Worm (Caenorhabditis elegans) whole organism, L2 larva: Measurements from ENCODE around the gene srlf-29.

Experiments
- F13H6.1 ChIP-seq: sonication (generic microtip); optimal IDR thresholded peaks from 2 replicates; lab custom pipeline; 2016; ENCODE audit warnings: missing genetic modification characterization, missing compliant biosample characterization
- R02D3.7 ChIP-seq: fragments of 150-350 bp; optimal IDR thresholded peaks from 2 replicates; lab custom pipeline; 2014; ENCODE audit warnings: missing biosample characterization, missing genetic modification characterization
- ZK546.5 ChIP-seq: sonication (generic microtip); optimal IDR thresholded peaks from 2 replicates; lab custom pipeline; 2017; ENCODE audit warnings: missing biosample characterization, missing genetic modification characterization
- alr-1 ChIP-seq: fragments of 150-350 bp; optimal IDR thresholded peaks from 2 replicates; lab custom pipeline; 2014; ENCODE audit warnings: missing biosample characterization, missing genetic modification characterization
- aly-2 ChIP-seq: fragments of 150-350 bp; optimal IDR thresholded peaks from 2 replicates; lab custom pipeline; 2014; ENCODE audit warnings: missing biosample characterization, missing genetic modification characterization
- blmp-1 ChIP-seq: sonication (generic microtip); optimal IDR thresholded peaks from 2 replicates; lab custom pipeline; 2017; ENCODE audit warnings: missing genetic modification characterization, mild to moderate bottlenecking, missing compliant biosample characterization, antibody characterized with exemption, moderate library complexity; ENCODE audit not compliant: insufficient read depth
- ceh-16 ChIP-seq: fragments of 150-350 bp; optimal IDR thresholded peaks from 2 replicates; lab custom pipeline; 2014; ENCODE audit warnings: missing biosample characterization, missing genetic modification characterization
- dmd-4 ChIP-seq: sonication (generic microtip); optimal IDR thresholded peaks from 2 replicates; lab custom pipeline; 2017; ENCODE audit warnings: missing biosample characterization, missing genetic modification characterization
- egl-27 ChIP-seq: sonication (generic microtip); optimal IDR thresholded peaks from 3 replicates; lab custom pipeline; 2017; ENCODE audit warnings: missing biosample characterization, missing genetic modification reagents, missing genetic modification characterization
- elt-1 ChIP-seq: fragments of 150-350 bp; optimal IDR thresholded peaks from 2 replicates; lab custom pipeline; 2014; ENCODE audit warnings: missing biosample characterization, missing genetic modification characterization
- elt-3 ChIP-seq: sonication (generic microtip); optimal IDR thresholded peaks from 2 replicates; lab custom pipeline; 2017; ENCODE audit warnings: missing biosample characterization, missing genetic modification characterization
- gmeb-1 ChIP-seq: fragments of 150-350 bp; optimal IDR thresholded peaks from 2 replicates; lab custom pipeline; 2014; ENCODE audit warnings: missing biosample characterization, missing genetic modification characterization
- lin-11 ChIP-seq: fragments of 150-350 bp; sonication (generic microtip); optimal IDR thresholded peaks from 2 replicates; lab custom pipeline; 2014; ENCODE audit warnings: missing biosample characterization, missing genetic modification characterization, inconsistent platforms, mixed read lengths
- lin-13 ChIP-seq: fragments of 150-350 bp; optimal IDR thresholded peaks from 2 replicates; lab custom pipeline; 2014; ENCODE audit warnings: missing biosample characterization, missing genetic modification reagents, missing genetic modification characterization
- lin-39 ChIP-seq: fragments of 150-350 bp; optimal IDR thresholded peaks from 2 replicates; lab custom pipeline; 2014; ENCODE audit warnings: missing biosample characterization, missing genetic modification reagents, missing genetic modification characterization
- lsy-2 ChIP-seq, 2 experiments: fragments of 150-350 bp in 1 of 2; sonication (generic microtip) in 1 of 2; optimal IDR thresholded peaks; 2 replicates each; lab custom pipeline; 2014 to 2017; ENCODE audit warnings: missing biosample characterization in 2 of 2, missing genetic modification characterization in 2 of 2
- mab-5 ChIP-seq: fragments of 150-350 bp; optimal IDR thresholded peaks from 2 replicates; lab custom pipeline; 2014; ENCODE audit warnings: missing biosample characterization, missing genetic modification characterization
- mbf-1 ChIP-seq: sonication (generic microtip); optimal IDR thresholded peaks from 2 replicates; lab custom pipeline; 2017; ENCODE audit warnings: missing biosample characterization, missing genetic modification characterization
- mdl-1 ChIP-seq, 2 experiments: fragments of 150-350 bp in 1 of 2; sonication (generic microtip) in 1 of 2; optimal IDR thresholded peaks; 2 replicates each; lab custom pipeline; 2017; ENCODE audit warnings: missing biosample characterization in 2 of 2, missing genetic modification characterization in 2 of 2
- nhr-11 ChIP-seq: fragments of 150-350 bp; optimal IDR thresholded peaks from 2 replicates; lab custom pipeline; 2014; ENCODE audit warnings: missing biosample characterization, missing genetic modification characterization
- nhr-12 ChIP-seq: fragments of 150-350 bp; optimal IDR thresholded peaks from 2 replicates; lab custom pipeline; 2014; ENCODE audit warnings: missing biosample characterization, missing genetic modification characterization
- nhr-129 ChIP-seq: fragments of 150-350 bp; optimal IDR thresholded peaks from 2 replicates; lab custom pipeline; 2014; ENCODE audit warnings: missing biosample characterization, missing genetic modification characterization
- nhr-23 ChIP-seq: fragments of 150-350 bp; optimal IDR thresholded peaks from 2 replicates; lab custom pipeline; 2014; ENCODE audit warnings: missing biosample characterization, missing genetic modification reagents, missing genetic modification characterization
- nhr-237 ChIP-seq: fragments of 150-350 bp; optimal IDR thresholded peaks from 2 replicates; lab custom pipeline; 2014; ENCODE audit warnings: missing biosample characterization, missing genetic modification characterization
- nhr-25 ChIP-seq: fragments of 150-350 bp; sonication (generic microtip); optimal IDR thresholded peaks from 3 replicates; lab custom pipeline; 2014; ENCODE audit warnings: missing biosample characterization, missing genetic modification characterization
- nhr-6 ChIP-seq: fragments of 150-350 bp; optimal IDR thresholded peaks from 2 replicates; lab custom pipeline; 2014; ENCODE audit warnings: missing biosample characterization, missing genetic modification characterization
- skn-1 ChIP-seq: sonication (generic microtip); optimal IDR thresholded peaks from 2 replicates; lab custom pipeline; 2017; ENCODE audit warnings: missing biosample characterization, missing genetic modification characterization
- sma-9 ChIP-seq, 2 experiments: fragments of 150-350 bp in 1 of 2; sonication (generic microtip) in 1 of 2; optimal IDR thresholded peaks; 2 replicates each; lab custom pipeline; 2014 to 2016; ENCODE audit warnings: missing genetic modification characterization in 2 of 2, mild to moderate bottlenecking in 1 of 2, missing biosample characterization in 1 of 2, missing compliant biosample characterization in 1 of 2, missing genetic modification reagents in 1 of 2, moderate library complexity in 1 of 2
- snpc-4 ChIP-seq: fragments of 150-350 bp; optimal IDR thresholded peaks from 2 replicates; lab custom pipeline; 2014; ENCODE audit warnings: missing biosample characterization, missing genetic modification characterization
- unc-39 ChIP-seq: fragments of 150-350 bp; optimal IDR thresholded peaks from 2 replicates; lab custom pipeline; 2014; ENCODE audit warnings: missing biosample characterization, missing genetic modification characterization
- unc-62 ChIP-seq: fragments of 150-350 bp; optimal IDR thresholded peaks from 2 replicates; lab custom pipeline; 2014; ENCODE audit warnings: missing biosample characterization, missing genetic modification reagents, missing genetic modification characterization
- zag-1 ChIP-seq: fragments of 150-350 bp; optimal IDR thresholded peaks from 2 replicates; lab custom pipeline; 2014; ENCODE audit warnings: missing biosample characterization, missing genetic modification characterization
- ztf-11 ChIP-seq: sonication (generic microtip); optimal IDR thresholded peaks from 2 replicates; lab custom pipeline; 2017; ENCODE audit warnings: missing biosample characterization, missing genetic modification characterization
- ztf-4 ChIP-seq: fragments of 150-350 bp; optimal IDR thresholded peaks from 2 replicates; lab custom pipeline; 2014; ENCODE audit warnings: missing biosample characterization, missing genetic modification characterization

Gene srlf-29

ce11 chrII:1672673-1673072 is 6.5 kb downstream of the srlf-29 start:
- TF ChIP-seq skn-1 (tag; lab: Kevin White, UChicago) (no peak), ztf-4 (no peak), egl-27 (tag; lab: Kevin White, UChicago) (no peak), alr-1 (tag; lab: Kevin White, UChicago) (no peak)

ce11 chrII:1676088-1676487 is 10.0 kb downstream of the srlf-29 start, which contains the start of gene fbxb-17:
fbxb-17 (plus strand) TSS chrII:1676388.
- TF ChIP-seq lin-11, result no peak
- peak; percentile 1 for TF ChIP-seq nhr-23 (tag; lab: Kevin White, UChicago)

- TF ChIP-seq snpc-4 (no peak), nhr-11 (tag; lab: Kevin White, UChicago) (no peak), nhr-237 (tag; lab: Kevin White, UChicago) (no peak), blmp-1 (tag; lab: Kevin White, UChicago) (no peak), gmeb-1 (tag; lab: Kevin White, UChicago) (no peak), ceh-16 (tag; lab: Kevin White, UChicago) (no peak), nhr-12 (tag; lab: Kevin White, UChicago) (no peak), R02D3.7 (tag; lab: Kevin White, UChicago) (no peak), nhr-129 (no peak), sma-9 (GFP tag; optimal IDR thresholded peaks at IDR 0.05; lab: Kevin White, UChicago) (no peak), sma-9 (tag; optimal IDR thresholded peaks at IDR 0.05; lab: Kevin White, UChicago) (no peak), mbf-1 (no peak), mab-5 (tag; lab: Kevin White, UChicago) (no peak), lsy-2 (tag; optimal IDR thresholded peaks at IDR 0.05; lab: Kevin White, UChicago) (no peak), unc-62 (GFP tag; lab: Kevin White, UChicago) (no peak), aly-2 (no peak), zag-1 (no peak), skn-1 (tag; lab: Kevin White, UChicago) (no peak)
These were observed 13.0 kb downstream of the srlf-29 start, which contains the start of gene irld-36 for ce11 chrII:1679081-1679480. irld-36 (plus strand) TSS chrII:1679381.

ce11 chrII:1682218-1682617 is 16.1 kb downstream of the srlf-29 start, which contains the start of gene fbxb-26:
fbxb-26 (plus strand) TSS chrII:1682518.
- TF ChIP-seq nhr-25 (tag; lab: Kevin White, UChicago) (no peak), nhr-129 (no peak)
- TF ChIP-seq, all 48 proteins: peak for 0

ce11 chrII:1683742-1684141 is 17.6 kb downstream of the srlf-29 start, which contains the start of gene fbxb-25:
fbxb-25 (plus strand) TSS chrII:1684042.
- TF ChIP-seq gmeb-1 (tag; lab: Kevin White, UChicago) (no peak), nhr-129 (no peak), dmd-4 (tag; lab: Kevin White, UChicago) (no peak), lin-11 (no peak)

ce11 chrII:1688813-1689212 is 22.7 kb downstream of the srlf-29 start, which contains the start of the genes fbxb-18 and fbxb-19:
fbxb-18 (minus strand) TSS chrII:1688913.
fbxb-19 (minus strand) TSS chrII:1689181.
- TF ChIP-seq lin-11 (no peak), ztf-4 (no peak), ceh-16 (tag; lab: Kevin White, UChicago) (no peak), lsy-2 (tag; optimal IDR thresholded peaks at IDR 0.05; lab: Kevin White, UChicago) (no peak), elt-3 (tag; lab: Kevin White, UChicago) (no peak), elt-1 (no peak), ZK546.5 (tag; lab: Kevin White, UChicago) (no peak), lin-13 (GFP tag; lab: Kevin White, UChicago) (no peak), ztf-11 (tag; lab: Kevin White, UChicago) (no peak), nhr-129 (no peak), nhr-25 (tag; lab: Kevin White, UChicago) (no peak)

- TF ChIP-seq egl-27 (tag; lab: Kevin White, UChicago), result no peak
- no peak for TF ChIP-seq elt-1
- no peak for TF ChIP-seq nhr-6
- TF ChIP-seq skn-1 (tag; lab: Kevin White, UChicago), result no peak
- TF ChIP-seq F13H6.1 (tag; lab: Kevin White, UChicago), result no peak
- no peak for TF ChIP-seq unc-39 (tag; lab: Kevin White, UChicago)
- TF ChIP-seq mdl-1 (tag; optimal IDR thresholded peaks at IDR 0.05; lab: Kevin White, UChicago), result no peak
- TF ChIP-seq lin-39 (tag; lab: Kevin White, UChicago), result no peak
- no peak for TF ChIP-seq snpc-4
- TF ChIP-seq nhr-237 (tag; lab: Kevin White, UChicago), result no peak
These were observed 24.9 kb downstream of the srlf-29 start, which contains the start of gene fbxc-22 for ce11 chrII:1691011-1691410. fbxc-22 (minus strand) TSS chrII:1691111.
